Fruit fly (Drosophila melanogaster) whole organism: Measurements from ENCODE around the gene CG7453.

ENCODE experiments used
- CG8478 ChIP-seq: fragments of >200 bp; optimal IDR thresholded peaks from 2 replicates; lab custom pipeline; 2018; ENCODE audit warnings: inconsistent platforms
- Dll ChIP-seq: fragments of >200 bp; optimal IDR thresholded peaks from 2 replicates; lab custom pipeline; 2017
- EcR ChIP-seq, 2 experiments: fragments of >200 bp; optimal IDR thresholded peaks; 2 replicates each; lab custom pipeline; 2017; ENCODE audit warnings: missing biosample characterization in 2 of 2, missing genetic modification characterization in 2 of 2, missing genetic modification reagents in 2 of 2
- pan ChIP-seq: fragments of >200 bp; optimal IDR thresholded peaks from 2 replicates; lab custom pipeline; 2017
- psq ChIP-seq: fragments of >200 bp; optimal IDR thresholded peaks from 2 replicates; lab custom pipeline; 2017
- usp ChIP-seq: fragments of >200 bp; optimal IDR thresholded peaks from 2 replicates; lab custom pipeline; 2017; ENCODE audit warnings: missing biosample characterization, missing genetic modification characterization, mixed read lengths

The CG7453 gene

dm6 chrX:19155922-19156437 lies 24.0 kb upstream of the CG7453 start:
- TF ChIP-seq pan (lab: Kevin White, UChicago) (no peak), EcR (GFP tag; optimal IDR thresholded peaks at IDR 0.05; lab: Kevin White, UChicago) (no peak), usp (no peak), psq (lab: Kevin White, UChicago) (no peak), Dll (no peak), CG8478 (no peak)

- no peak for TF ChIP-seq pan (lab: Kevin White, UChicago)
- TF ChIP-seq EcR (GFP tag; optimal IDR thresholded peaks at IDR 0.05; lab: Kevin White, UChicago): no peak
- no peak for TF ChIP-seq Dll
- no peak for TF ChIP-seq psq (lab: Kevin White, UChicago)
These were observed 22.5 kb upstream of the CG7453 start for dm6 chrX:19157471-19157870.

- TF ChIP-seq EcR (GFP tag; optimal IDR thresholded peaks at IDR 0.05; lab: Kevin White, UChicago): no peak
- no peak for TF ChIP-seq psq (lab: Kevin White, UChicago)
- TF ChIP-seq pan (lab: Kevin White, UChicago): no peak
- no peak for TF ChIP-seq CG8478
- TF ChIP-seq usp: no peak
- no peak for TF ChIP-seq Dll
These were observed 21.3 kb upstream of the CG7453 start for dm6 chrX:19158519-19159289.

dm6 chrX:19159942-19160341 lies 20.0 kb upstream of the CG7453 start:
- TF ChIP-seq usp (no peak), pan (lab: Kevin White, UChicago) (no peak), EcR (GFP tag; optimal IDR thresholded peaks at IDR 0.05; lab: Kevin White, UChicago) (no peak)

- TF ChIP-seq pan (lab: Kevin White, UChicago) (no peak), Dll (no peak), usp (no peak), psq (lab: Kevin White, UChicago) (no peak), CG8478 (no peak), EcR (GFP tag; optimal IDR thresholded peaks at IDR 0.05; lab: Kevin White, UChicago) (no peak)
These were observed 19.2 kb upstream of the CG7453 start for dm6 chrX:19160635-19161407.

- TF ChIP-seq usp (no peak), CG8478 (no peak), Dll (no peak), pan (lab: Kevin White, UChicago) (no peak), EcR (GFP tag; optimal IDR thresholded peaks at IDR 0.05; lab: Kevin White, UChicago) (no peak), psq (lab: Kevin White, UChicago) (no peak)
These were observed 17.6 kb upstream of the CG7453 start for dm6 chrX:19162249-19162914.

- TF ChIP-seq Dll: no peak
- TF ChIP-seq pan (lab: Kevin White, UChicago): no peak
- TF ChIP-seq usp: no peak
- no peak for TF ChIP-seq EcR (GFP tag; optimal IDR thresholded peaks at IDR 0.05; lab: Kevin White, UChicago)
- no peak for TF ChIP-seq CG8478
- TF ChIP-seq psq (lab: Kevin White, UChicago): no peak
These were observed 16.5 kb upstream of the CG7453 start for dm6 chrX:19163446-19163845.

dm6 chrX:19164726-19165125 lies 15.2 kb upstream of the CG7453 start:
- TF ChIP-seq psq (lab: Kevin White, UChicago) (no peak), pan (lab: Kevin White, UChicago) (no peak), Dll (no peak), CG8478 (no peak), EcR (GFP tag; optimal IDR thresholded peaks at IDR 0.05; lab: Kevin White, UChicago) (no peak), usp (no peak)

- TF ChIP-seq CG8478 (no peak), EcR (GFP tag; optimal IDR thresholded peaks at IDR 0.05; lab: Kevin White, UChicago) (no peak), Dll (no peak), psq (lab: Kevin White, UChicago) (no peak), usp (no peak), pan (lab: Kevin White, UChicago) (no peak)
These were observed 14.6 kb upstream of the CG7453 start for dm6 chrX:19165144-19166011.

dm6 chrX:19166152-19166935 lies 13.6 kb upstream of the CG7453 start:
- TF ChIP-seq psq (lab: Kevin White, UChicago) (no peak), EcR (GFP tag; optimal IDR thresholded peaks at IDR 0.05; lab: Kevin White, UChicago) (no peak), Dll (no peak), CG8478 (no peak), pan (lab: Kevin White, UChicago) (no peak), usp (no peak)
